Fruit fly (Drosophila melanogaster) whole organism, embryonic: ENCODE measurements around the gene CG13912.

Source experiments
- Aef1 ChIP-seq: fragments of 200-800 bp; sonication (Bioruptor generic); IDR thresholded peaks from 3 replicates; pipeline ENCODE4 v1.3.6; 2022; ENCODE audit warnings: missing biosample characterization, missing genetic modification characterization
- Bdp1 ChIP-seq: fragments of 200-800 bp; sonication (Bioruptor generic); optimal IDR thresholded peaks from 3 replicates; lab custom pipeline; 2016; ENCODE audit warnings: missing biosample characterization, missing genetic modification characterization
- CG10267 ChIP-seq: fragments of 200-800 bp; sonication (Bioruptor generic); optimal IDR thresholded peaks from 2 replicates; lab custom pipeline; 2018; ENCODE audit warnings: missing biosample characterization, mild to moderate bottlenecking, missing genetic modification characterization, moderate library complexity
- CG10321 ChIP-seq: fragments of 200-800 bp; sonication (Bioruptor generic); IDR thresholded peaks from 2 replicates; pipeline ENCODE4 v1.3.6; 2022; ENCODE audit warnings: missing biosample characterization, missing genetic modification characterization
- CG10543 ChIP-seq: fragments of 200-800 bp; sonication (Bioruptor generic); optimal IDR thresholded peaks from 3 replicates; lab custom pipeline; 2017; ENCODE audit warnings: missing biosample characterization, mild to moderate bottlenecking, missing genetic modification characterization, moderate library complexity
- CG10565 ChIP-seq: fragments of 200-800 bp; sonication (Bioruptor generic); optimal IDR thresholded peaks from 3 replicates; lab custom pipeline; 2016; ENCODE audit warnings: missing biosample characterization, mild to moderate bottlenecking, missing genetic modification characterization
- CG10654 ChIP-seq: fragments of 200-800 bp; sonication (Bioruptor generic); optimal IDR thresholded peaks from 2 replicates; lab custom pipeline; 2016; ENCODE audit warnings: missing biosample characterization, missing genetic modification characterization
- CG11560 ChIP-seq: fragments of 200-800 bp; sonication (Bioruptor generic); IDR thresholded peaks from 3 replicates; pipeline ENCODE4 v1.3.6; 2022; ENCODE audit warnings: missing biosample characterization, missing genetic modification characterization
- CG12219 ChIP-seq: fragments of 200-800 bp; sonication (Bioruptor generic); optimal IDR thresholded peaks from 3 replicates; lab custom pipeline; 2018; ENCODE audit warnings: missing biosample characterization, mild to moderate bottlenecking, missing genetic modification characterization
- CG12236 ChIP-seq: fragments of 200-800 bp; sonication (Bioruptor generic); optimal IDR thresholded peaks from 2 replicates; lab custom pipeline; 2016; ENCODE audit warnings: missing biosample characterization, missing genetic modification characterization
- CG15696 ChIP-seq: fragments of 200-800 bp; sonication (Bioruptor generic); optimal IDR thresholded peaks from 2 replicates; lab custom pipeline; 2019; ENCODE audit warnings: missing biosample characterization, mild to moderate bottlenecking, missing genetic modification characterization, moderate library complexity
- CG16813 ChIP-seq: fragments of 200-800 bp; sonication (Bioruptor generic); IDR thresholded peaks from 3 replicates; pipeline ENCODE4 v1.3.6; 2022; ENCODE audit warnings: missing biosample characterization, missing genetic modification characterization; ENCODE audit not compliant: partially characterized antibody
- CG1832 ChIP-seq: fragments of 200-800 bp; sonication (Bioruptor generic); optimal IDR thresholded peaks from 2 replicates; lab custom pipeline; 2017; ENCODE audit warnings: missing biosample characterization, mild to moderate bottlenecking, missing genetic modification characterization, inconsistent platforms
- CG32767 ChIP-seq: fragments of 200-800 bp; sonication (Bioruptor generic); IDR thresholded peaks from 2 replicates; pipeline ENCODE4 v1.3.6; 2022; ENCODE audit warnings: missing biosample characterization, missing genetic modification characterization
- CG32772 ChIP-seq: fragments of 200-800 bp; sonication (Bioruptor generic); IDR thresholded peaks from 2 replicates; pipeline ENCODE4 v1.3.6; 2022; ENCODE audit warnings: missing biosample characterization, missing genetic modification characterization
- CG4282 ChIP-seq: fragments of 200-800 bp; sonication (Bioruptor generic); optimal IDR thresholded peaks from 2 replicates; lab custom pipeline; 2016; ENCODE audit warnings: missing biosample characterization, missing genetic modification characterization
- CG8281 ChIP-seq: fragments of 200-800 bp; sonication (Bioruptor generic); optimal IDR thresholded peaks from 2 replicates; lab custom pipeline; 2018; ENCODE audit warnings: missing biosample characterization, mild to moderate bottlenecking, missing genetic modification characterization, moderate library complexity
- CG8290 ChIP-seq, 3 experiments: fragments of 200-800 bp; sonication (Bioruptor generic); optimal IDR thresholded peaks; 2 replicates each; lab custom pipeline; 2016 to 2019; ENCODE audit warnings: missing biosample characterization in 3 of 3, missing genetic modification characterization in 3 of 3, mild to moderate bottlenecking in 2 of 3, moderate library complexity in 1 of 3
- CG8388 ChIP-seq: fragments of 200-800 bp; sonication (Bioruptor generic); optimal IDR thresholded peaks from 2 replicates; lab custom pipeline; 2019; ENCODE audit warnings: missing biosample characterization, mild to moderate bottlenecking, missing genetic modification characterization, moderate library complexity
- CrebB ChIP-seq: fragments of 200-800 bp; sonication (Bioruptor generic); optimal IDR thresholded peaks from 3 replicates; lab custom pipeline; 2018; ENCODE audit warnings: missing biosample characterization, mild to moderate bottlenecking, missing genetic modification characterization
- Dp ChIP-seq: fragments of 200-800 bp; sonication (Bioruptor generic); optimal IDR thresholded peaks from 2 replicates; lab custom pipeline; 2018; ENCODE audit warnings: missing biosample characterization, mild to moderate bottlenecking, missing genetic modification characterization, moderate library complexity
- E2f2 ChIP-seq: fragments of 200-800 bp; sonication (Bioruptor generic); IDR thresholded peaks from 2 replicates; pipeline ENCODE4 v1.3.6; 2022; ENCODE audit warnings: missing biosample characterization, missing genetic modification characterization
- ERR ChIP-seq: fragments of 200-800 bp; sonication (Bioruptor generic); optimal IDR thresholded peaks from 2 replicates; lab custom pipeline; 2016; ENCODE audit warnings: missing biosample characterization, missing genetic modification characterization
- Elba2 ChIP-seq: fragments of 200-800 bp; sonication (Bioruptor generic); optimal IDR thresholded peaks from 3 replicates; lab custom pipeline; 2016; ENCODE audit warnings: missing biosample characterization, missing genetic modification characterization
- Ets97D ChIP-seq: fragments of 200-800 bp; sonication (Bioruptor generic); optimal IDR thresholded peaks from 3 replicates; lab custom pipeline; 2016; ENCODE audit warnings: missing biosample characterization, missing genetic modification characterization
- Gug ChIP-seq: fragments of 200-800 bp; sonication (Bioruptor generic); IDR thresholded peaks from 4 replicates; pipeline ENCODE4 v1.3.6; 2022; ENCODE audit warnings: missing biosample characterization, missing genetic modification characterization
- H2.0 ChIP-seq: fragments of 200-800 bp; sonication (Bioruptor generic); IDR thresholded peaks from 2 replicates; pipeline ENCODE4 v1.3.6; 2022; ENCODE audit warnings: missing biosample characterization, missing genetic modification characterization
- HLH54F ChIP-seq: fragments of 200-800 bp; sonication (Bioruptor generic); optimal IDR thresholded peaks from 3 replicates; lab custom pipeline; 2016; ENCODE audit warnings: missing biosample characterization, missing genetic modification characterization
- Lim3 ChIP-seq: fragments of 200-800 bp; sonication (Bioruptor generic); IDR thresholded peaks from 2 replicates; pipeline ENCODE4 v1.3.6; 2022; ENCODE audit warnings: missing biosample characterization, missing genetic modification characterization
- NC2β ChIP-seq: fragments of 200-800 bp; sonication (Bioruptor generic); optimal IDR thresholded peaks from 2 replicates; lab custom pipeline; 2016; ENCODE audit warnings: missing biosample characterization, missing genetic modification characterization
- Neu2 ChIP-seq: fragments of 200-800 bp; sonication (Bioruptor generic); optimal IDR thresholded peaks from 3 replicates; lab custom pipeline; 2016; ENCODE audit warnings: missing biosample characterization, missing genetic modification characterization, borderline replicate concordance
- NfI ChIP-seq: fragments of 200-800 bp; sonication (Bioruptor generic); optimal IDR thresholded peaks from 3 replicates; lab custom pipeline; 2018; ENCODE audit warnings: missing biosample characterization, mild to moderate bottlenecking, missing genetic modification characterization, moderate library complexity
- Spps ChIP-seq: fragments of 200-800 bp; sonication (Bioruptor generic); optimal IDR thresholded peaks from 2 replicates; lab custom pipeline; 2018; ENCODE audit warnings: missing biosample characterization, mild to moderate bottlenecking, missing genetic modification characterization
- Vsx1 ChIP-seq: fragments of 200-800 bp; sonication (Bioruptor generic); optimal IDR thresholded peaks from 2 replicates; lab custom pipeline; 2017; ENCODE audit warnings: missing biosample characterization, mild to moderate bottlenecking, missing genetic modification characterization, missing genetic modification reagents
- ac ChIP-seq: fragments of 200-800 bp; sonication (Bioruptor generic); optimal IDR thresholded peaks from 3 replicates; lab custom pipeline; 2017; ENCODE audit warnings: missing biosample characterization, mild to moderate bottlenecking, missing genetic modification characterization
- ase ChIP-seq: fragments of 200-800 bp; sonication (Bioruptor generic); IDR thresholded peaks from 3 replicates; pipeline ENCODE4 v1.3.6; 2022; ENCODE audit warnings: missing biosample characterization, missing genetic modification characterization
- bab2 ChIP-seq: fragments of 200-800 bp; sonication (Bioruptor generic); optimal IDR thresholded peaks from 2 replicates; lab custom pipeline; 2016; ENCODE audit warnings: missing biosample characterization, missing genetic modification characterization
- cato ChIP-seq: fragments of 200-800 bp; sonication (Bioruptor generic); optimal IDR thresholded peaks from 2 replicates; lab custom pipeline; 2016; ENCODE audit warnings: missing biosample characterization, missing genetic modification characterization, borderline replicate concordance
- caup ChIP-seq: fragments of 200-800 bp; sonication (Bioruptor generic); optimal IDR thresholded peaks from 3 replicates; lab custom pipeline; 2017; ENCODE audit warnings: missing biosample characterization, mild to moderate bottlenecking, missing genetic modification characterization, moderate library complexity; ENCODE audit not compliant: severe bottlenecking
- disco-r ChIP-seq: fragments of 200-800 bp; sonication (Bioruptor generic); optimal IDR thresholded peaks from 2 replicates; lab custom pipeline; 2016; ENCODE audit warnings: missing biosample characterization, missing genetic modification characterization
- gcm ChIP-seq: fragments of 200-800 bp; sonication (Bioruptor generic); optimal IDR thresholded peaks from 2 replicates; lab custom pipeline; 2019; ENCODE audit warnings: missing biosample characterization, mild to moderate bottlenecking, missing genetic modification characterization, moderate library complexity
- gfzf ChIP-seq: fragments of 200-800 bp; sonication (Bioruptor generic); optimal IDR thresholded peaks from 2 replicates; lab custom pipeline; 2016; ENCODE audit warnings: missing biosample characterization, mild to moderate bottlenecking, missing genetic modification characterization, moderate library complexity
- ham ChIP-seq: fragments of 200-800 bp; sonication (Bioruptor generic); IDR thresholded peaks from 2 replicates; pipeline ENCODE4 v1.3.6; 2022; ENCODE audit warnings: missing biosample characterization, missing genetic modification characterization
- insv ChIP-seq, 2 experiments: fragments of 200-800 bp; sonication (Bioruptor generic); optimal IDR thresholded peaks; 3 replicates each; lab custom pipeline; 2016 to 2018; ENCODE audit warnings: missing biosample characterization in 2 of 2, missing genetic modification characterization in 2 of 2
- oc ChIP-seq: fragments of 200-800 bp; sonication (Bioruptor generic); optimal IDR thresholded peaks from 2 replicates; lab custom pipeline; 2018; ENCODE audit warnings: missing biosample characterization, mild to moderate bottlenecking, missing genetic modification characterization, moderate library complexity
- otp ChIP-seq: fragments of 200-800 bp; sonication (Bioruptor generic); IDR thresholded peaks from 3 replicates; pipeline ENCODE4, ENCODE4 v1.3.6; 2022; ENCODE audit warnings: missing biosample characterization, missing genetic modification characterization
- p53 ChIP-seq: fragments of 200-800 bp; sonication (Bioruptor generic); optimal IDR thresholded peaks from 2 replicates; lab custom pipeline; 2016; ENCODE audit warnings: missing biosample characterization, missing genetic modification characterization
- pfk ChIP-seq: fragments of 200-800 bp; sonication (Bioruptor generic); optimal IDR thresholded peaks from 2 replicates; lab custom pipeline; 2018; ENCODE audit warnings: missing biosample characterization, mild to moderate bottlenecking, missing genetic modification characterization, moderate library complexity
- pnt ChIP-seq: fragments of 200-800 bp; sonication (Bioruptor generic); optimal IDR thresholded peaks from 3 replicates; lab custom pipeline; 2016; ENCODE audit warnings: missing biosample characterization, missing genetic modification characterization
- slp2 ChIP-seq: fragments of 200-800 bp; sonication (Bioruptor generic); optimal IDR thresholded peaks from 2 replicates; lab custom pipeline; 2016; ENCODE audit warnings: missing biosample characterization, missing genetic modification characterization
- toy ChIP-seq: fragments of 200-800 bp; sonication (Bioruptor generic); IDR thresholded peaks from 2 replicates; pipeline ENCODE4 v1.3.6; 2022; ENCODE audit warnings: missing biosample characterization, missing genetic modification characterization

CG13912 gene

DNA sequence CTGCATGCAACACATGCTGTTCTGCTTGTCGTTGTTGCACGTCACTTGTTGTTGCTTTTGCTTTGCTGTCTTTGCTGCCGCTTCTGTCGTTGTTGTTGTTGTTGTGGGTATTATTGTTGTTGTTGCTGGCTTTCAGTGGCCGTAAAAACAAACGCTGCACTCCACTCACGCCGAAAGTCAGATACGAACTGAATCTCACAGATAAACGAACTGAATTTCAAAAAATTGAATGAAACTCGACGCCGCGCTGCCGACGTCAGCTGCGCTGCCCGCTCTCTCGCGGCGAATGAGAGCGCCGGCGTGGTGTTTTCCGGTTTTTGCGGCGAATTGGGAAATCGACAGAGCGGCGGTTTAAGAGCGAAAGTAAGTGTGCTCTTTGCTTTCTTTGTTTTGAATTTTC, 12.3 kb upstream of the CG13912 start, which contains the start of gene bab2 (continued):
- TF ChIP-seq ERR (GFP tag; lab: Kevin White, UChicago) (no peak), CG10654 (GFP tag; lab: Kevin White, UChicago) (no peak), Dp (GFP tag; lab: Kevin White, UChicago) (no peak), CG4282 (GFP tag; lab: Kevin White, UChicago) (no peak), CG1832 (GFP tag; lab: Kevin White, UChicago) (no peak), Aef1 (GFP tag; lab: Robert Waterston, UW) (peak; percentile 62; the same call in 2 of the 3 replicates), oc (tag; lab: Kevin White, UChicago) (peak; percentile 63), caup (GFP tag; lab: Kevin White, UChicago) (no peak), ac (no peak), HLH54F (GFP tag; lab: Kevin White, UChicago) (no peak), CG8388 (GFP tag; lab: Kevin White, UChicago) (no peak), gfzf (GFP tag; lab: Kevin White, UChicago) (no peak), CG32767 (GFP tag; lab: Robert Waterston, UW) (no peak), pnt (GFP tag; lab: Kevin White, UChicago) (no peak), CG10267 (tag; lab: Kevin White, UChicago) (peak; percentile 25), gcm (GFP tag; lab: Kevin White, UChicago) (peak; percentile 16), CrebB (tag; lab: Kevin White, UChicago) (peak; percentile 29), NfI (GFP tag; lab: Kevin White, UChicago) (no peak), toy (no peak), slp2 (GFP tag; lab: Kevin White, UChicago) (no peak), CG16813 (GFP tag; lab: Robert Waterston, UW) (peak; percentile 8; the same call in 1 of the 3 replicates), H2.0 (0 out of 2 replicates have a peak, but pooled peaks have one; percentile 8), CG32772 (GFP tag; lab: Robert Waterston, UW) (no peak), Elba2 (GFP tag; lab: Kevin White, UChicago) (no peak), CG10543 (no peak), disco-r (GFP tag; lab: Kevin White, UChicago) (no peak), NC2β (GFP tag; lab: Kevin White, UChicago) (peak; percentile 25), Spps (tag; lab: Kevin White, UChicago) (peak; percentile 30), E2f2 (GFP tag; lab: Robert Waterston, UW) (no peak; the same call in 1 of the 2 replicates), Neu2 (no peak), ham (GFP tag; lab: Robert Waterston, UW) (no peak), Ets97D (GFP tag; lab: Kevin White, UChicago) (no peak), p53 (no peak), CG10565 (GFP tag; lab: Kevin White, UChicago) (no peak), Lim3 (GFP tag; lab: Robert Waterston, UW) (no peak), CG11560 (tag; lab: Robert Waterston, UW) (no peak), cato (no peak), Vsx1 (GFP tag; lab: Kevin White, UChicago) (peak; percentile 19), ase (GFP tag; lab: Robert Waterston, UW) (no peak), CG8281 (tag; lab: Kevin White, UChicago) (no peak), otp (peak; percentile 62; the same call in 2 of the 3 replicates), CG8290 (GFP tag; optimal IDR thresholded peaks at IDR 0.05; lab: Kevin White, UChicago) (no peak), CG8290 (tag; optimal IDR thresholded peaks at IDR 0.05; lab: Kevin White, UChicago) (peak in 1 of 2 experiments; percentile 43), CG12236 (GFP tag; lab: Kevin White, UChicago) (peak; percentile 3), Bdp1 (GFP tag; lab: Kevin White, UChicago) (no peak), bab2 (GFP tag; lab: Kevin White, UChicago) (no peak), CG10321 (GFP tag; lab: Robert Waterston, UW) (0 out of 2 replicates have a peak, but pooled peaks have one; percentile 30), insv (GFP tag; optimal IDR thresholded peaks at IDR 0.05; lab: Kevin White, UChicago) (no peak), CG12219 (GFP tag; lab: Kevin White, UChicago) (peak; percentile 30), pfk (GFP tag; lab: Kevin White, UChicago) (no peak), CG15696 (tag; lab: Kevin White, UChicago) (no peak), Gug (no peak)
